Fruit fly (Drosophila melanogaster) whole organism, wandering third instar larva: ENCODE results near the gene Jhbp16.

Experiments
- CrebA ChIP-seq: fragments of 200-800 bp; sonication (Bioruptor generic); optimal IDR thresholded peaks from 2 replicates; lab custom pipeline; 2016; ENCODE audit warnings: missing biosample characterization, mild to moderate bottlenecking, missing genetic modification characterization, borderline replicate concordance
- Hr83 ChIP-seq: fragments of 200-300 bp; sonication (Bioruptor generic); optimal IDR thresholded peaks from 2 replicates; lab custom pipeline; 2016; ENCODE audit warnings: missing biosample characterization, mild to moderate bottlenecking, missing genetic modification characterization, moderate library complexity; ENCODE audit not compliant: poor library complexity, severe bottlenecking
- OdsH ChIP-seq: fragments of 200-800 bp; sonication (Bioruptor generic); optimal IDR thresholded peaks from 2 replicates; lab custom pipeline; 2016; ENCODE audit warnings: missing biosample characterization, mild to moderate bottlenecking, missing genetic modification characterization
- h ChIP-seq: fragments of 200-800 bp; sonication (Bioruptor generic); optimal IDR thresholded peaks from 3 replicates; lab custom pipeline; 2016; ENCODE audit warnings: missing biosample characterization, mild to moderate bottlenecking, missing genetic modification characterization
- jim ChIP-seq: fragments of 175-275, 200-325 bp; sonication (Bioruptor generic); optimal IDR thresholded peaks from 2 replicates; lab custom pipeline; 2016; ENCODE audit warnings: missing biosample characterization, mild to moderate bottlenecking, missing genetic modification characterization
- pan ChIP-seq: fragments of >200 bp; optimal IDR thresholded peaks from 2 replicates; lab custom pipeline; 2017

DNA sequence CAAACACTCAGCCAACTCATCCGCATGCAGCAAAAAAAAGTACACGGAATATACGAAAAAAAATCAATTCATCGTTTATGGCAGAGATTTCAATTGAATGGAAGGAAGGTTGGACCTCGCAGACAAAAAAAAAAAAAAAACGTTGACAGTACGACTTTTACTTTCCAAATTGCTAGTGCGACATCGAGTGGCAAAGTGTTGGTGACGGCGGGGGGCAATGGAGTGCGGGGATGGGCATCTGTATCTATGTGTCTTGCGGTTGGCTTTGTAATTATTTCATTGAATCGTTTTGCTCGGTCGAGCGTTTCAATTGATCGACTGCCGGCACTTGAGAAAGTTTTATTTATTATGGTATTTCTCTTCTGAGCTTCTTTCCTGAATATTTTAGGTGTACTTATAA, 37.3 kb downstream of the Jhbp16 start:
- TF ChIP-seq jim (GFP tag; lab: Kevin White, UChicago), result no peak
- TF ChIP-seq CrebA (GFP tag; lab: Kevin White, UChicago), result no peak
- no peak for TF ChIP-seq Hr83
- no peak for TF ChIP-seq h (GFP tag; lab: Kevin White, UChicago)
- TF ChIP-seq OdsH (GFP tag; lab: Kevin White, UChicago), result no peak
- TF ChIP-seq pan (lab: Kevin White, UChicago), result no peak
